Worm (Caenorhabditis elegans) whole organism, L4/young adult: ENCODE results near the gene R07B7.9.
A peak's percentile ranks its signal among the peaks of the same experiment; 100 is the strongest.

Experiments
- W03F9.2 ChIP-seq: fragments of 150-350 bp; optimal IDR thresholded peaks from 2 replicates; lab custom pipeline; 2014; ENCODE audit warnings: missing biosample characterization, missing genetic modification characterization
- dao-5 ChIP-seq: sonication (generic microtip); optimal IDR thresholded peaks from 2 replicates; lab custom pipeline; 2016; ENCODE audit warnings: missing genotype, missing genetic modification characterization, moderate library complexity, missing compliant biosample characterization
- him-1 ChIP-seq: sonication (generic microtip); optimal IDR thresholded peaks from 2 replicates; lab custom pipeline; 2016; ENCODE audit warnings: missing genotype, missing genetic modification reagents, missing genetic modification characterization, missing compliant biosample characterization

The R07B7.9 gene

DNA sequence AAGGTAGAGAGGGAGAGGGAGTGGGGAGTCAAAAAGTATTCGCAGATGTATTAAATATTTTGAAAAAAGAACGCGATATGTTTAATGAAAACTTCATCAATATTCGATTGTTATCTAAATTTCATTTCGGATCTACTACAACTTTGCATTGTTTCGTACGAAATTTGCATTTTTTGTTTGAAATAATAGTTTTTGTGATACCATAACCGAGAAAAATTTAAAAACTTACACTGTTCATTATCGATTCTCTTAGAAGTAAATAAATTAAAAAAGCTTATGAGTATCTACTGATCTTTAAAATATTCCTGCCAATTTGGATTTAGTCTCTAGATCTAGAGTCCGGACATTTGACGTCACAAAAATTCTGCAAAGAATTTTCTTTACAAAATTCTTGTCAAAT lies at the start of gene R07B7.9:
TSS of gene R07B7.9 (minus strand) at position 101 of the 400 bp plus-strand sequence.
- TF ChIP-seq him-1 (no peak), W03F9.2 (tag; lab: Kevin White, UChicago) (no peak), dao-5 (tag; lab: Kevin White, UChicago) (no peak)

DNA sequence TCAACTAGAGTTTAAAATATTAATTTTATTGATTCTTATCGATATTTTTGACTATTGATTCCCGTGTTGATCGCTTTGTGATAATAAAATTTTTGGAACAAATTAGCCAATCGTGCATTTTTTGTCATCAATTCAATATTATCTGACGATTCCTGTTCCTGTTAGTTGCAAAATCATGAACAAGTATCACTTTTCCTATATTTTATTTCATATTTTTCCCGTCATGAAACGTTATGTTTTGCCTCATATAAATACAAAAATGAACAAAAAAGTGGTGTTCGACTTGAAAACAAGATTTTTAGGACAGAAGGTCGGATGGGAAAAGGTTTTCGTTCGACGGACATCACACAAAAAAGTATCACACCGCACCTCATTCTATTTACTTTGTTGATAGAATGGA lies 41.1 kb upstream of the R07B7.9 start, which contains the start of gene C13C4.6:
TSS of gene C13C4.6 (plus strand) at position 301 of the 400 bp plus-strand sequence.
- TF ChIP-seq W03F9.2 (tag; lab: Kevin White, UChicago) (no peak), him-1 (no peak), dao-5 (tag; lab: Kevin White, UChicago) (no peak)

DNA sequence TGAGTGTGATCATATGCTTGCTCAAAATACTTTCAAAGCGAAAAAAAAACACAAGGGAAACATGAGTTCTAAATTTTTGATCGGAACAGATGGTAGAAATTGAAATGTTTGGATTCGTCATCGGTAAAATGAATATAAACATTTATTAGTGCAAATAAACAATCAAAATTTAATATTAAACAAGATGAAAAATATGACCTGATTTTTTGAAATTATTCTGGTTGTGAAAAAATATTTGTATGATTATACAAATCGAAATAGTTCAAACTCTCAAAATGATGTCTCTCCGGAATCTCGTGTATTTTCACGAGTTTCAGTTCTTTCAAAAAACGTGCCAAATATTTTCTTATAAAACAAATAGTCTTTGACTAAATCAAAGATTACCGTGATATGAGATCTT lies 40.2 kb upstream of the R07B7.9 start, which contains the start of gene C13C4.7:
TSS of gene C13C4.7 (minus strand) at position 101 of the 400 bp plus-strand sequence.
- TF ChIP-seq dao-5 (tag; lab: Kevin White, UChicago) = no peak
- no peak for TF ChIP-seq W03F9.2 (tag; lab: Kevin White, UChicago)
- no peak for TF ChIP-seq him-1

DNA sequence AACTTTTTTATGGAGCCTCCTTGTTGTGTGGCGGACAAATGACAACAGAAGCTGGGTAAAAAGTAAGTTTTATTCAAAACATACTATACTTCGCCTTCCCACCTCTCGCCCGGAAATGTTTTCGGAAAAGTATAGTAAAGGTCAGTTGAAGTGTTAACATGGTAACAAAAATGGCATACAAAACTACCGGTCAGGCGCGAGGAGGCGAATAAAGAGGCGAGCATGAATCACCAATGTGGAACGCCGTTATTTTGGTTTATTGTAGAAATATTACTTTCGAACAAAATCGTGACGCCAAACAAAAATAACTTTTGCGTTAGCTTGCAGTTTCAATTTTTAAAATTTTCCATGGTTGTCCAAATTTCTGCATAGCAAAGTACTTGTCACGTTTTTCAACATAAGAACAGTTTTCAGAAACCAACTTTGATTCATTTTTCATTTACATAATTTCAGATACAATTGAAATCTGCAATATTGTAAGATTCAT lies 37.4 kb upstream of the R07B7.9 start, which contains the start of gene C13C4.8:
TSS of gene C13C4.8 (plus strand) at position 437 of the 487 bp plus-strand sequence.
- TF ChIP-seq dao-5 (tag; lab: Kevin White, UChicago) (no peak), W03F9.2 (tag; lab: Kevin White, UChicago) (no peak), him-1 (no peak)

- no peak for TF ChIP-seq dao-5 (tag; lab: Kevin White, UChicago)
- no peak for TF ChIP-seq him-1
- TF ChIP-seq W03F9.2 (tag; lab: Kevin White, UChicago) = no peak
These were observed 35.0 kb upstream of the R07B7.9 start for ce11 chrV:12115150-12115549.

DNA sequence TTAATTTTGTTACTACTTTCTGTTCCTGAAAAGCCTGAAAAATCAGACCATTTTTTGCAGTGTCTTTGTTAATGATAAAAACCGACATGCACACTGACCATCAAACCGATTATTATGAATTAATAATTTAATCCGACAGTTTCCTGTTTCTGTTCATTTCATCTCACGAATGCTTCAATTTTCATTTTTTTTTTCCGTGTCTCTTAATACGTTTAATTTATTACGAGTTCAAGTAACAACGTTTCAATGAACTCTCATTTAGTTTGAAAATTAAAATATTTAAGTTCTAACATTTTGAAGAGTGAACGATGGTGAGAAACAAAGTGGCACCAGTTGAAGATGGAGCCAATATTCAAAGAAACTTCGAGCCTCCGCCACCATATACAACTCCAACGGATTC lies 34.5 kb upstream of the R07B7.9 start, which contains the start of gene spin-1:
TSS of gene spin-1 (plus strand) at position 301 of the 400 bp plus-strand sequence.
- TF ChIP-seq W03F9.2 (tag; lab: Kevin White, UChicago) (no peak), him-1 (no peak), dao-5 (tag; lab: Kevin White, UChicago) (no peak)

DNA sequence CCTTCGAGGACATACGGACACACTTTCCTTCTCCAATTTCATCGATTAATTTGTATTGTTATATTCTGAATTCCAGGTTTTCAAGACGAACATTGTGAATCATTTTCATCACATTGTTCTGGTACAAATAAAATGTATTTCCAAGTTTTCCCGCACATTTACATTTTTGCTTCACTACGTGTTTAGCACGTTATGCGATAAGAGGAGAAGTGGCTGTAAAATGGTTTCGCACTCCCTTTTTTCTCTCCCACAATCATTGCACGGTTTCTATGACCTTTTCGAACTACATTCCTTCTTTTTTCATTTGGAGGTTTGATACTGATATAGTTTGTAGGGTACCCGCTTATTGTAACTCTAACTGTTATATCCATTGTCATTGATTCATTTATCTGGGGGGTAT lies 33.6 kb upstream of the R07B7.9 start:
- TF ChIP-seq W03F9.2 (tag; lab: Kevin White, UChicago) = no peak
- TF ChIP-seq him-1 = no peak
- no peak for TF ChIP-seq dao-5 (tag; lab: Kevin White, UChicago)

DNA sequence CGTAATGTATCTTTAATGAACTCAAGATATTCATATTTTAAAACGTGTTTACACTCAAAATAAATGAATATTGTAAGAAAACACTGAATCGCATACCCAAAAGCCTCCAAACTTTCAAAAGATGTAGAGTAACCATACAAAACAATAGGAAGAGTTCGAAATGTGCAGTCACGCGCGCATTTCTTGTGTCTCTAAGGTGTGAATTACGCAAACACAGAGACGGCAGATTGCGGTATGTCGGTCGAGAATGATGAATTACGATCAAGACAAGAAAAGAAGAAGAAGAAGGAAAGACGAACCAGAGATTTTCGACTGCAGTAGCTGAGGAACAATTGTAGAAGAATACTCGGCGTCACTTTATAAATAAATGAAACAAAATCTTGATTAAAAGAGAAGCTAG lies 31.3 kb upstream of the R07B7.9 start, which contains the start of gene lhpp-1:
TSS of gene lhpp-1 (minus strand) at position 354 of the 400 bp plus-strand sequence.
- TF ChIP-seq him-1 (no peak), dao-5 (tag; lab: Kevin White, UChicago) (no peak), W03F9.2 (tag; lab: Kevin White, UChicago) (no peak)

DNA sequence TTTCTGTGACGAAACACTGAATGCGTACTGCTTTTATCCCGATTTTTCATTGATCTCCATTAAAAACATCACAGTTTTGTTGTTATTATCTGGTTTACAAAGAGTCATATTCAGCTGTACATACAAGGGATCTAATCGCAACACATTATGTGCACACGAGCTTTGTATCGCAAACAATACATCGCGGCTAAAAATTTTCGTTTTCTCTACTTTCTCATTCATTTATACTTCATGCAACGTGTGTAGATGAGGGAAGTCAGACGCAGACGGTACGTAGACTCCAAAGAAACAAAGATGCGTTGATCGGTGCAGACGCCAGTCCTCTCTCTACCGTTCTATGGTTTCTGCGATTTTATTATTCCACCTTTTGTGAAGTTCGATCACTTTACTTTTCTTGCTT lies 26.7 kb upstream of the R07B7.9 start, which contains the start of gene nhr-136:
TSS of gene nhr-136 (plus strand) at position 301 of the 400 bp plus-strand sequence.
- TF ChIP-seq dao-5 (tag; lab: Kevin White, UChicago) (no peak), him-1 (no peak), W03F9.2 (tag; lab: Kevin White, UChicago) (no peak)

DNA sequence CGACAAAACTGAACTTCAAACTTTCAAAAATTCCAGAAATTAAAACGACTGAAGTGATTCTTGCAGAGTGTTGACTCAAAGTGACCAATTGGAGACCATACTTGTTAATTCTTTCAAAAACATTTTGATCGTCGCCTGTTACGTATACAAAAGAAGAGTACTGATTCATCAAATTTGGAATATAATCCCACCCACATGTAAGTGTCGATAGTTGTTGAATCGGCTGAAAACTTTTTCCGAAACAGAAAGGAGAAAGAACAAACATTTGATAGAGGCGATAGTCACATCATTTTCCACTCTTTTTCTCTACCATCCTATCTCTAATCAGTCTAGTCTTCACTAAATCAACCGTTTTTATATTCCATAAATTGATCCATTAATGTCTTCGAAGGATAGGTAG lies 23.7 kb upstream of the R07B7.9 start, which contains the start of gene nhr-153:
TSS of gene nhr-153 (plus strand) at position 301 of the 400 bp plus-strand sequence.
- TF ChIP-seq dao-5 (tag; lab: Kevin White, UChicago) (no peak), him-1 (no peak), W03F9.2 (tag; lab: Kevin White, UChicago) (no peak)

- TF ChIP-seq him-1 (no peak), dao-5 (tag; lab: Kevin White, UChicago) (no peak), W03F9.2 (tag; lab: Kevin White, UChicago) (peak; percentile 17)
These were observed 20.7 kb upstream of the R07B7.9 start, which contains the start of gene nhr-154 for ce11 chrV:12100794-12101343. nhr-154 (plus strand) TSS chrV:12101293.

DNA sequence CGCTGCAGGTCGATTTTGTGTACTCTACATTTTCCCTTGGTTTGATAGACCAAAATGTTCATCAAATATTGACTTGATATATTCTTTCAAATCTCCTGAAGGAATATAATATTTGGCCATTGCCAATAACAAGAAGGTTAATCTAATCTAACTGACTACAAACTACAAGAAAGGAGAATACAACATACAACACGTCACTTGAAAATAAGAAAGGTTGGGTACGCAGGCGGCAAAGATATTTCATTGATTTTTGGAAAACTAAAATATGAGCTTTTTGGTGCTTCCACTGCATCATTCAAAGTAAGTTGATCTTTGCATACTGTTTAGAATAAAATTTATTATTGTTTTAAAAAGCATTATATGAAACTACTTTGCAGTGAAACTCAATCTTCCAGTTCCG lies 17.9 kb upstream of the R07B7.9 start, which contains the start of gene nhr-209:
TSS of gene nhr-209 (plus strand) at position 27 of the 400 bp plus-strand sequence.
- TF ChIP-seq dao-5 (tag; lab: Kevin White, UChicago) (no peak), him-1 (no peak), W03F9.2 (tag; lab: Kevin White, UChicago) (no peak)

DNA sequence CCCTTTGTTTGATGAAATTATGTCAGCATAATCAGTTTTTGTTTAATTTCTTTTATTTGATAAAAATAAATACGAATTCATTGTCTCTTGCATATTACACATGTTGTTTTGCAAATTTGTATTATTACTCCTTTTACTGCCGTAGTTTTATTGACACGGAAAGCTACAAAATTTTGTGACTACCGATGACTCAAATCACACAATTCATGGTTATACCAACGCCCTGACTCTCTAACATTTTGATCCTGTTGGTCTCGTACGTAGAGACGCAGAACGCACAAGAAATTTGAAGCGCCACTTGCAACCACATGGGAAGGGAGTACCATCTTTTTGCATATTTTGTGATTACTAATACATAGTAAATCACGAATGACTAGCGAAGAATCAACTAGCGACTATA lies 15.7 kb upstream of the R07B7.9 start, which contains the start of gene nhr-207:
TSS of gene nhr-207 (plus strand) at position 282 of the 400 bp plus-strand sequence.
- TF ChIP-seq him-1 (no peak), dao-5 (tag; lab: Kevin White, UChicago) (no peak), W03F9.2 (tag; lab: Kevin White, UChicago) (no peak)

ce11 chrV:12094030-12094429 lies 13.9 kb upstream of the R07B7.9 start, which contains the start of gene nhr-208:
nhr-208 (plus strand) TSS chrV:12094317.
- TF ChIP-seq W03F9.2 (tag; lab: Kevin White, UChicago) = no peak
- TF ChIP-seq dao-5 (tag; lab: Kevin White, UChicago) = no peak
- TF ChIP-seq him-1 = no peak
